Worm (Caenorhabditis elegans) whole organism, young adult: ENCODE measurements around the gene B0252.5.

Experiments
- C06A6.2 ChIP-seq: fragments of 200-800 bp; sonication (Bioruptor generic); conservative IDR thresholded peaks from 2 replicates; pipeline ENCODE4 v1.3.6; 2022; ENCODE audit warnings: missing genetic modification characterization, missing compliant biosample characterization
- F10E7.11 ChIP-seq: sonication (generic microtip); optimal IDR thresholded peaks from 2 replicates; lab custom pipeline; 2017; ENCODE audit warnings: mild to moderate bottlenecking, missing genetic modification characterization, moderate library complexity, missing compliant biosample characterization
- F23B12.7 ChIP-seq: sonication (generic microtip); optimal IDR thresholded peaks from 2 replicates; lab custom pipeline; 2017; ENCODE audit warnings: missing genetic modification characterization, mild to moderate bottlenecking, missing compliant biosample characterization, antibody characterized with exemption, moderate library complexity; ENCODE audit not compliant: insufficient read depth
- F33H1.4 ChIP-seq: fragments of 200-800 bp; sonication (Bioruptor generic); IDR thresholded peaks from 2 replicates; pipeline ENCODE4 v1.3.6; 2022; ENCODE audit warnings: missing genetic modification reagents, missing genetic modification characterization, missing compliant biosample characterization
- F52B5.7 ChIP-seq: sonication (generic microtip); optimal IDR thresholded peaks from 2 replicates; lab custom pipeline; 2016; ENCODE audit warnings: mild to moderate bottlenecking, missing genetic modification characterization, missing compliant biosample characterization
- Y53F4B.3 ChIP-seq: fragments of 200-800 bp; sonication (Bioruptor generic); IDR thresholded peaks from 2 replicates; pipeline ENCODE4 v1.3.6; 2022; ENCODE audit warnings: missing genetic modification reagents, missing genetic modification characterization, missing compliant biosample characterization
- Y56A3A.18 ChIP-seq: fragments of 200-800 bp; sonication (Bioruptor generic); IDR thresholded peaks from 2 replicates; pipeline ENCODE4 v1.3.6; 2022; ENCODE audit warnings: missing genetic modification reagents, missing genetic modification characterization, missing compliant biosample characterization
- ama-1 ChIP-seq, 3 experiments: fragments of 150-350 bp in 1 of 3; sonication (generic microtip) in 2 of 3; optimal IDR thresholded peaks; 2 replicates each; lab custom pipeline; 2014 to 2018; ENCODE audit warnings: missing biosample characterization in 2 of 3, missing genetic modification characterization in 2 of 3, missing genetic modification reagents in 2 of 3
- aptf-2 ChIP-seq: fragments of 200-800 bp; sonication (Bioruptor generic); conservative IDR thresholded peaks from 2 replicates; pipeline ENCODE4 v1.3.6; 2022; ENCODE audit warnings: missing genetic modification reagents, missing genetic modification characterization, missing compliant biosample characterization
- aptf-3 ChIP-seq: fragments of 200-800 bp; sonication (Bioruptor generic); IDR thresholded peaks from 2 replicates; pipeline ENCODE4 v1.3.6; 2022; ENCODE audit warnings: missing genetic modification characterization, missing compliant biosample characterization
- attf-5 ChIP-seq: fragments of 200-800 bp; sonication (Bioruptor generic); optimal IDR thresholded peaks from 2 replicates; lab custom pipeline; 2018; ENCODE audit warnings: mild to moderate bottlenecking, missing genetic modification characterization, missing compliant biosample characterization
- bed-1 ChIP-seq: fragments of 200-800 bp; sonication (Bioruptor generic); IDR thresholded peaks from 2 replicates; pipeline ENCODE4 v1.3.6; 2022; ENCODE audit warnings: missing genetic modification reagents, missing genetic modification characterization, missing compliant biosample characterization
- bed-2 ChIP-seq: fragments of 200-800 bp; sonication (Bioruptor generic); IDR thresholded peaks from 2 replicates; pipeline ENCODE4 v1.3.6; 2022; ENCODE audit warnings: missing genetic modification reagents, missing genetic modification characterization, missing compliant biosample characterization
- ccch-3 ChIP-seq: fragments of 200-800 bp; sonication (Bioruptor generic); optimal IDR thresholded peaks from 2 replicates; lab custom pipeline; 2018; ENCODE audit warnings: mild to moderate bottlenecking, missing genetic modification characterization, missing compliant biosample characterization
- cebp-1 ChIP-seq, 2 experiments: fragments of 200-800 bp in 1 of 2; sonication (Bioruptor generic) in 1 of 2; sonication (generic microtip) in 1 of 2; IDR thresholded peaks in 1 of 2; optimal IDR thresholded peaks in 1 of 2; 2 replicates each; pipeline versions ENCODE4 v1.3.6 to Lab custom; 2017 to 2022; ENCODE audit warnings: missing compliant biosample characterization in 2 of 2, missing genetic modification characterization in 2 of 2, mild to moderate bottlenecking in 1 of 2, missing genetic modification reagents in 1 of 2, moderate library complexity in 1 of 2
- cebp-2 ChIP-seq: fragments of 200-800 bp; sonication (Bioruptor generic); IDR thresholded peaks from 2 replicates; pipeline ENCODE4 v1.3.6; 2022; ENCODE audit warnings: missing genetic modification characterization, missing compliant biosample characterization
- ceh-58 ChIP-seq: fragments of 200-800 bp; sonication (Bioruptor generic); IDR thresholded peaks from 2 replicates; pipeline ENCODE4 v1.3.6; 2022; ENCODE audit warnings: missing genetic modification characterization, missing compliant biosample characterization
- dpff-1 ChIP-seq: sonication (generic microtip); optimal IDR thresholded peaks from 2 replicates; lab custom pipeline; 2017; ENCODE audit warnings: mild to moderate bottlenecking, missing genetic modification characterization, missing compliant biosample characterization
- egl-44 ChIP-seq: fragments of 200-800 bp; sonication (Bioruptor generic); IDR thresholded peaks from 2 replicates; pipeline ENCODE4 v1.3.6; 2022; ENCODE audit warnings: missing genetic modification reagents, missing genetic modification characterization, missing compliant biosample characterization
- ekl-4 ChIP-seq: fragments of 200-800 bp; sonication (Bioruptor generic); IDR thresholded peaks from 2 replicates; pipeline ENCODE4 v1.3.6; 2022; ENCODE audit warnings: missing genetic modification reagents, missing genetic modification characterization, missing compliant biosample characterization
- hlh-26 ChIP-seq: fragments of 200-800 bp; sonication (Bioruptor generic); conservative IDR thresholded peaks from 2 replicates; pipeline ENCODE4 v1.3.6; 2022; ENCODE audit warnings: missing genetic modification reagents, missing genetic modification characterization, missing compliant biosample characterization
- let-607 ChIP-seq, 2 experiments: fragments of 200-800 bp in 1 of 2; sonication (Bioruptor generic) in 1 of 2; sonication (generic microtip) in 1 of 2; optimal IDR thresholded peaks; 2 replicates each; lab custom pipeline; 2016 to 2018; ENCODE audit warnings: mild to moderate bottlenecking in 2 of 2, missing compliant biosample characterization in 2 of 2, missing genetic modification characterization in 2 of 2, moderate library complexity in 2 of 2, missing genotype in 1 of 2
- lin-40 ChIP-seq: sonication (generic microtip); optimal IDR thresholded peaks from 2 replicates; lab custom pipeline; 2016; ENCODE audit warnings: missing genetic modification characterization, mild to moderate bottlenecking, missing compliant biosample characterization, missing genotype, missing genetic modification reagents
- lin-54 ChIP-seq: fragments of 200-800 bp; sonication (Bioruptor generic); optimal IDR thresholded peaks from 2 replicates; lab custom pipeline; 2018; ENCODE audit warnings: mild to moderate bottlenecking, missing genetic modification characterization, missing compliant biosample characterization
- lsl-1 ChIP-seq: fragments of 200-800 bp; sonication (Bioruptor generic); optimal IDR thresholded peaks from 2 replicates; lab custom pipeline; 2018; ENCODE audit warnings: mild to moderate bottlenecking, missing genetic modification characterization, moderate library complexity, missing compliant biosample characterization
- lsy-27 ChIP-seq: sonication (generic microtip); optimal IDR thresholded peaks from 2 replicates; lab custom pipeline; 2017; ENCODE audit warnings: missing genetic modification characterization, mild to moderate bottlenecking, missing compliant biosample characterization, antibody characterized with exemption, missing genotype, borderline replicate concordance; ENCODE audit not compliant: insufficient read depth
- madf-6 ChIP-seq: fragments of 200-800 bp; sonication (Bioruptor generic); IDR thresholded peaks from 2 replicates; pipeline ENCODE4 v1.3.6; 2022; ENCODE audit warnings: missing genetic modification reagents, missing genetic modification characterization, missing compliant biosample characterization
- madf-8 ChIP-seq: fragments of 200-800 bp; sonication (Bioruptor generic); conservative IDR thresholded peaks from 2 replicates; pipeline ENCODE4 v1.3.6; 2022; ENCODE audit warnings: missing genetic modification reagents, missing genetic modification characterization, missing compliant biosample characterization
- mcd-1 ChIP-seq: fragments of 200-800 bp; sonication (Bioruptor generic); IDR thresholded peaks from 2 replicates; pipeline ENCODE4 v1.3.6; 2022; ENCODE audit warnings: missing genetic modification reagents, missing genetic modification characterization, missing compliant biosample characterization
- mel-28 ChIP-seq: sonication (generic microtip); optimal IDR thresholded peaks from 2 replicates; lab custom pipeline; 2016; ENCODE audit warnings: borderline replicate concordance, mild to moderate bottlenecking, missing genetic modification characterization, missing compliant biosample characterization
- mes-4 ChIP-seq: sonication (generic microtip); optimal IDR thresholded peaks from 2 replicates; lab custom pipeline; 2016; ENCODE audit warnings: missing genotype, missing genetic modification characterization, missing compliant biosample characterization
- nfyb-1 ChIP-seq: fragments of 200-800 bp; sonication (Bioruptor generic); IDR thresholded peaks from 2 replicates; pipeline ENCODE4 v1.3.6; 2022; ENCODE audit warnings: missing genetic modification reagents, missing genetic modification characterization, missing compliant biosample characterization
- nhr-27 ChIP-seq: fragments of 200-800 bp; sonication (Bioruptor generic); optimal IDR thresholded peaks from 2 replicates; lab custom pipeline; 2018; ENCODE audit warnings: mild to moderate bottlenecking, missing genetic modification characterization, moderate library complexity, missing compliant biosample characterization
- nhr-90 ChIP-seq: sonication (generic microtip); optimal IDR thresholded peaks from 2 replicates; lab custom pipeline; 2016; ENCODE audit warnings: missing genotype, mild to moderate bottlenecking, missing genetic modification characterization, missing compliant biosample characterization
- pbrm-1 ChIP-seq: fragments of 200-800 bp; sonication (Bioruptor generic); IDR thresholded peaks from 2 replicates; pipeline ENCODE4 v1.3.6; 2022; ENCODE audit warnings: missing genetic modification reagents, missing genetic modification characterization, missing compliant biosample characterization
- pha-4 ChIP-seq: fragments of 150-350 bp; sonication (generic microtip); optimal IDR thresholded peaks from 2 replicates; lab custom pipeline; 2014; ENCODE audit warnings: missing biosample characterization, missing genetic modification reagents, missing genetic modification characterization
- snpc-1.1 ChIP-seq: sonication (generic microtip); optimal IDR thresholded peaks from 2 replicates; lab custom pipeline; 2017; ENCODE audit warnings: missing genetic modification characterization, mild to moderate bottlenecking, missing compliant biosample characterization, antibody characterized with exemption, moderate library complexity, missing genotype, missing genetic modification reagents; ENCODE audit not compliant: insufficient read depth
- tbx-9 ChIP-seq: sonication (generic microtip); optimal IDR thresholded peaks from 2 replicates; lab custom pipeline; 2016; ENCODE audit warnings: borderline replicate concordance, missing genetic modification characterization, inconsistent platforms, missing compliant biosample characterization
- xnd-1 ChIP-seq: sonication (generic microtip); optimal IDR thresholded peaks from 2 replicates; lab custom pipeline; 2016; ENCODE audit warnings: missing genotype, missing genetic modification reagents, missing genetic modification characterization, missing compliant biosample characterization
- zim-3 ChIP-seq: sonication (generic microtip); optimal IDR thresholded peaks from 2 replicates; lab custom pipeline; 2017; ENCODE audit warnings: mild to moderate bottlenecking, missing genetic modification characterization, moderate library complexity, missing compliant biosample characterization
- ztf-26 ChIP-seq: sonication (generic microtip); optimal IDR thresholded peaks from 2 replicates; lab custom pipeline; 2017; ENCODE audit warnings: missing genetic modification characterization, missing compliant biosample characterization
- ztf-3 ChIP-seq: fragments of 200-800 bp; sonication (Bioruptor generic); optimal IDR thresholded peaks from 2 replicates; lab custom pipeline; 2018; ENCODE audit warnings: mild to moderate bottlenecking, missing genetic modification characterization, missing compliant biosample characterization
- ztf-6 ChIP-seq: fragments of 200-800 bp; sonication (Bioruptor generic); IDR thresholded peaks from 2 replicates; pipeline ENCODE4 v1.3.6; 2022; ENCODE audit warnings: missing genetic modification reagents, missing genetic modification characterization, missing compliant biosample characterization

The B0252.5 gene

DNA sequence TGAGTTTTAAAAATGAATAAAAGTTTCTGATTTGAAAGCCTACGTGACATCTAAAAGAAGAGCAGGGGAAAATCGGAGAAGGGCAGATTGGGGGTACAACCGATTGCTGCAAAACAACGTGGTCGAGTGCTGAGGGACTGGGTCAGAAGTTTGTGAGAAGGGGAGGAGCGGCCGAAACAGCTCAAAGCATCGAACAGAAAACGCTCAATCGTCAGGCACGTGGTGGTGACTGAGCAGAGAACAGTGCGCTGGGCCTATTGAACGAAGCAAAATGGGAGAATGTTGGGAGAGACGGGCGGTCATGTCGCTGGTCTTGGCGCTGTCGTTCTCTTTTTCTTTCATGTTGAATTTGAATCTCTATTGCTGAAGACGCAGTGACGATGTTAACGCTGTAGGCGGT is 27.5 kb downstream of the B0252.5 start (continued):
- TF ChIP-seq snpc-1.1 (tag; lab: Kevin White, UChicago) (no peak), ztf-26 (tag; lab: Kevin White, UChicago) (peak; percentile 49), madf-8 (GFP tag; lab: Robert Waterston, UW) (no peak), lsl-1 (GFP tag; lab: Kevin White, UChicago) (no peak), lsy-27 (tag; lab: Kevin White, UChicago) (no peak), mes-4 (tag; lab: Kevin White, UChicago) (no peak), ceh-58 (GFP tag; lab: Robert Waterston, UW) (no peak), let-607 (tag; optimal IDR thresholded peaks at IDR 0.05; lab: Kevin White, UChicago) (no peak), aptf-2 (GFP tag; lab: Robert Waterston, UW) (no peak), hlh-26 (GFP tag; lab: Robert Waterston, UW) (no peak), F23B12.7 (tag; lab: Kevin White, UChicago) (no peak), madf-6 (GFP tag; lab: Robert Waterston, UW) (0 out of 2 replicates have a peak, but pooled peaks have one; percentile 39), ztf-6 (GFP tag; lab: Robert Waterston, UW) (no peak)

DNA sequence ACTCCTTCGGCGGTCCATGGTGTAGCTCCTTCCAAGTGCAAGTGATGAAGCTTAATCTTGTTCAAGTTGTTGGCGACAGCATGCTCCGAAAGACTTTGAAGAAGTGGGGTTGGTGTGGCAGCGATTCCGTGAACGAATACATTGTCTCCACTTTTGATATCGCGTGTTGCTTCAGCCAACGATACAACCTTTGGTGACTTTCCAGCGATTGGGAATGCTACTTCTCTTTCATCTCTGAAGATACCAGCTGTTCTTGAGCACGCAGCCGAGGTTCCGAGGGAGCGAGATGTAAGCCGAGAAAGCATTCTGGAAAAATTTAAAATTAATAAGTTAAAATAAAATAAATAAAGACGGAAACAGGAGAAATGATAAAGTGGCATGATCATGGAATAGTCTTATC is 28.6 kb downstream of the B0252.5 start, which contains the start of gene acer-1:
TSS of gene acer-1 (minus strand) at position 306 of the 400 bp plus-strand sequence.
- TF ChIP-seq ama-1 (optimal IDR thresholded peaks at IDR 0.05; lab: Kevin White, UChicago) (peak; percentile 88), ama-1 (GFP tag; optimal IDR thresholded peaks at IDR 0.05; lab: Kevin White, UChicago) (no peak), mes-4 (tag; lab: Kevin White, UChicago) (no peak), egl-44 (GFP tag; lab: Robert Waterston, UW) (no peak), cebp-2 (GFP tag; lab: Robert Waterston, UW) (0 out of 2 replicates have a peak, but pooled peaks have one; percentile 6), dpff-1 (tag; lab: Kevin White, UChicago) (no peak), cebp-1 (GFP tag; IDR thresholded peaks at IDR 0.05; lab: Robert Waterston, UW) (no peak), cebp-1 (tag; optimal IDR thresholded peaks at IDR 0.05; lab: Kevin White, UChicago) (peak; percentile 1), attf-5 (no peak), C06A6.2 (GFP tag; lab: Robert Waterston, UW) (no peak), lsy-27 (tag; lab: Kevin White, UChicago) (no peak), F10E7.11 (peak; percentile 9), pha-4 (no peak), Y56A3A.18 (GFP tag; lab: Robert Waterston, UW) (no peak), nhr-90 (no peak), mcd-1 (GFP tag; lab: Robert Waterston, UW) (0 out of 2 replicates have a peak, but pooled peaks have one; percentile 16), bed-2 (GFP tag; lab: Robert Waterston, UW) (no peak), F52B5.7 (peak; percentile 26), zim-3 (peak; percentile 53), aptf-3 (GFP tag; lab: Robert Waterston, UW) (no peak), nfyb-1 (peak; percentile 8; the same call in 1 of the 2 replicates), ccch-3 (GFP tag; lab: Kevin White, UChicago) (no peak)

DNA sequence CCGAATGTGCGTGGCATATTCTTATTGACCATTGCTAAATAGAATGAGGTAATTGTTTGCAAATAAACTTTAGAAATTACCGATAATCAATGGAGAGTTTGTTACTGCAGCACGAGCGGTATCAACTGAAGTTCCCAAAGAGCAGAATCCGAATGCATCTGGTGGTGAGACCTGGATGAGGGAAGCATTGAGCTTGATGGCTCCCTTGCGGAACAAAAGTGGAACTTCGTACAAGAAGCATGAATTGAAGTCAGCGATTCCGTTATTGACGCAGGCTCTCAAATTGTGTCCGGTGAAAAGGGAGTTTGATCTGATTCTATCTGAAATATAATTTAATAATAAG is 29.1 kb downstream of the B0252.5 start:
- TF ChIP-seq snpc-1.1 (tag; lab: Kevin White, UChicago) (no peak), mel-28 (tag; lab: Kevin White, UChicago) (no peak), ztf-3 (no peak), zim-3 (no peak), lin-40 (tag; lab: Kevin White, UChicago) (no peak), ekl-4 (GFP tag; lab: Robert Waterston, UW) (no peak), ama-1 (optimal IDR thresholded peaks at IDR 0.05; lab: Kevin White, UChicago) (peak; percentile 94), ama-1 (GFP tag; optimal IDR thresholded peaks at IDR 0.05; lab: Kevin White, UChicago) (no peak), lin-54 (no peak), pbrm-1 (GFP tag; lab: Robert Waterston, UW) (no peak), F33H1.4 (GFP tag; lab: Robert Waterston, UW) (no peak), nfyb-1 (peak; percentile 46; the same call in 1 of the 2 replicates), ztf-26 (tag; lab: Kevin White, UChicago) (no peak), xnd-1 (tag; lab: Kevin White, UChicago) (no peak), Y53F4B.3 (GFP tag; lab: Robert Waterston, UW) (no peak), lsl-1 (GFP tag; lab: Kevin White, UChicago) (no peak), bed-1 (no peak), aptf-2 (GFP tag; lab: Robert Waterston, UW) (no peak), nhr-27 (tag; lab: Kevin White, UChicago) (no peak), bed-2 (GFP tag; lab: Robert Waterston, UW) (no peak), tbx-9 (no peak)
